Worm (Caenorhabditis elegans): ENCODE results near the gene sru-48.

DNA sequence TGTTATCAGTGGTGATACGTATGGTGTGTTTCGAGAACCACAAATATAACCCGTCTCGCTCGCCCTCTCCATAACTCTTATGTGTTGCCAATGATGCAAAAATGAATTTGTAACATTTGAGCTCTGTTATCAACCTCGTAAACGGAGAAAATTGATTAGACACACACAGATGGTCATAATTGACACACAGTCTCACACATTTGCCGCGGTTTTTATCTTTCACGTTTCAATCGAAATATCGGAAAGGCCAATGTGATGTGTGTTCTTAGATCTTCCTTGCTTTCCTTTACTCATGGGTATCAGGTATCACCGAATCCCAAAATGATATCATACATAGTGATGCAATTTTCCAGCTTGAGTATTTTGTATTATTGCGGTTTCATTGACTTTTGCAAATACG, 33.6 kb downstream of the sru-48 start:
- TF ChIP-seq klf-2 (GFP tag; conservative IDR thresholded peaks at IDR 0.05) (no peak), ztf-23 (GFP tag; IDR thresholded peaks at IDR 0.05) (no peak), med-1 (GFP tag; optimal IDR thresholded peaks at IDR 0.05; ENCODE audit: insufficient read depth) (no peak), tab-1 (GFP tag; IDR thresholded peaks at IDR 0.05) (no peak)

Measured in whole organism, midembryonic.